Fruit fly (Drosophila melanogaster): ENCODE data around the gene PRL-1.
A peak's percentile ranks its signal among the peaks of the same experiment; 100 is the strongest.

Gene PRL-1

DNA sequence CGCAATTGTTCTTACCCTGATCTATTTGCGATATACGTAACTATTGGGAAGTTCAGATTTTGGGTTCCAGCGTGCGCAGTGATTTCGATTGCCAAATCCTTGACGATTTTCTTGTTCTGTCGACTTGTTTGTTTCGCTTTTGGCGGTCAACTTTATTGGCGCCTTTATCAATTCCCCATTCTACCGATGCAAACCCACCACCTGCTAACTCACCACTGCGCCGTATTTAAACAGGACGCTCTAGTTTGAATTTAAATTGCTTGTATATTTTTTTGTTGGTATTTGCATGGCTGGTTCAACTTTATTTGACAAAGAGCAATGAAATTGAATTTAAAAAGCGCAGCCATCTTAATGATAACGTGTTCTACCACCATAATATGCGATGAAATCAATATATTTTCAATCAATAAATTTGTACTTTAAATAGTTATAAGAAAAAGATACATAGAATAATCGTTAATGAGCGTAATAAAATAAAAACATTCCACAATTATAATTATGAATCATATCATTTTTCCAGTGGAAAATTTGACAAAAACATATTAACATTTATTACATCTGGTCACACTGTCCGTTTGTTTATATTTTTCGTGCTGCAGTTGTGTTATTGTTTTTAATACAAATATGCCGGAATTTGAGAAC is 4.3 kb upstream of the PRL-1 start, which contains the start of the genes twe and CG4935:
Gene twe (minus strand): TSS at position 302 of the 642 bp plus-strand sequence.
Gene CG4935 (plus strand): TSS at position 566 of the 642 bp plus-strand sequence.
- TF ChIP-seq CG14655 (GFP tag; optimal IDR thresholded peaks at IDR 0.05) (no peak), EcR (GFP tag; optimal IDR thresholded peaks at IDR 0.05) (no peak), CG10348 (GFP tag; IDR thresholded peaks at IDR 0.05) (no peak), CG34367 (tag; optimal IDR thresholded peaks at IDR 0.05) (no peak), CG17806 (tag; optimal IDR thresholded peaks at IDR 0.05) (no peak), D1 (tag; optimal IDR thresholded peaks at IDR 0.05) (no peak), CG13204 (GFP tag; optimal IDR thresholded peaks at IDR 0.05) (no peak), CG9948 (tag; optimal IDR thresholded peaks at IDR 0.05) (no peak), rn (GFP tag; IDR thresholded peaks at IDR 0.05) (no peak)

- TF ChIP-seq fd96Ca (GFP tag; IDR thresholded peaks at IDR 0.05) (no peak), CG9948 (tag; optimal IDR thresholded peaks at IDR 0.05) (no peak), D1 (tag; optimal IDR thresholded peaks at IDR 0.05) (no peak), Pif1A (GFP tag; optimal IDR thresholded peaks at IDR 0.05) (no peak), Snoo (tag; optimal IDR thresholded peaks at IDR 0.05) (no peak), Ets98B (GFP tag; IDR thresholded peaks at IDR 0.05) (no peak), CG34367 (tag; optimal IDR thresholded peaks at IDR 0.05) (no peak), CG12605 (GFP tag; IDR thresholded peaks at IDR 0.05) (no peak), CG17806 (tag; optimal IDR thresholded peaks at IDR 0.05) (no peak), CG15710 (tag; optimal IDR thresholded peaks at IDR 0.05) (no peak), CG8301 (tag; optimal IDR thresholded peaks at IDR 0.05) (no peak), Pif1B (GFP tag; optimal IDR thresholded peaks at IDR 0.05) (no peak), EcR (GFP tag; optimal IDR thresholded peaks at IDR 0.05) (no peak), CG8159 (tag; optimal IDR thresholded peaks at IDR 0.05) (no peak), CG32121 (GFP tag; IDR thresholded peaks at IDR 0.05) (no peak), CG14655 (GFP tag; optimal IDR thresholded peaks at IDR 0.05) (no peak), rn (GFP tag; IDR thresholded peaks at IDR 0.05) (no peak), CG4496 (GFP tag; IDR thresholded peaks at IDR 0.05) (no peak), CG10348 (GFP tag; IDR thresholded peaks at IDR 0.05) (no peak)
Measured at dm6 chr2L:16256118-16256435, 1.3 kb downstream of the PRL-1 start.

dm6 chr2L:16255232-16256117 is 1.9 kb downstream of the PRL-1 start:
- no peak for TF ChIP-seq D1 (tag; optimal IDR thresholded peaks at IDR 0.05)
- peak; percentile 12 for TF ChIP-seq CG15710 (tag; optimal IDR thresholded peaks at IDR 0.05)
- peak; percentile 34 for TF ChIP-seq CG34367 (tag; optimal IDR thresholded peaks at IDR 0.05)
- peak; percentile 98 for TF ChIP-seq EcR (GFP tag; optimal IDR thresholded peaks at IDR 0.05)
- no peak for TF ChIP-seq fd96Ca (GFP tag; IDR thresholded peaks at IDR 0.05)
- TF ChIP-seq CG4496 (GFP tag; IDR thresholded peaks at IDR 0.05): no peak
- no peak for TF ChIP-seq CG10348 (GFP tag; IDR thresholded peaks at IDR 0.05)
- peak; percentile 13 for TF ChIP-seq CG13204 (GFP tag; optimal IDR thresholded peaks at IDR 0.05)
- no peak for TF ChIP-seq CG32121 (GFP tag; IDR thresholded peaks at IDR 0.05)
- peak; percentile 50 for TF ChIP-seq gl (tag; optimal IDR thresholded peaks at IDR 0.05)
- no peak for TF ChIP-seq Ets98B (GFP tag; IDR thresholded peaks at IDR 0.05)
- peak; percentile 24 for TF ChIP-seq CG8159 (tag; optimal IDR thresholded peaks at IDR 0.05)
- TF ChIP-seq CG14655 (GFP tag; optimal IDR thresholded peaks at IDR 0.05): no peak
- TF ChIP-seq CG17806 (tag; optimal IDR thresholded peaks at IDR 0.05): no peak
- no peak for TF ChIP-seq CG12605 (GFP tag; IDR thresholded peaks at IDR 0.05)
- TF ChIP-seq Pif1B (GFP tag; optimal IDR thresholded peaks at IDR 0.05): no peak

DNA sequence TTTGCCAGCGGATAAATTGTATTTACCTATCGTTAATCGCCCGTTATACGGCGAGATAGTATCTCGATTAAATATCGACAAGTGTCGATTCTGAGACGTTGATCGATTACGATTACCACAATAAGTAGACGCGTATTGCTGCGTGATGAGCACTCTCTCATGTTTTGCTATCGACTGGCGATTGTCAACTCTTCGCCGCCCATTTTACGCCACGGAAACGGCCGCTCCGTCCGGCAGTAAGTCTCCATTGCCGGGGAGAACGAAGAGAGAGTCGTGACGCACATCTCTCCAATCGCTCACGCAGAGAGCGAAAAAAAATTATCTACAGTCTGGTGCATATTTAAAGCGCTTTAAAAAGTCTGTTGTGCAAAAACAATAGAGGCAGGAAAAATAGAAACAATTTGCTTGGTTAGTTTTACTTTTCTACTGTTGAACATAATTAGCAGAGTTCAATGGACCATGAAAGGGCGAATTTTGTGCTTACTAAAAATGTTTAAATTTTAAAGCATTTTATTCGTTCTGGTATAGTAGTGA is 5.7 kb downstream of the PRL-1 start, which contains the start of gene CG46309:
Gene CG46309 (minus strand): TSS at position 191 of the 534 bp plus-strand sequence.
- TF ChIP-seq CG32121 (GFP tag; IDR thresholded peaks at IDR 0.05) (no peak), Snoo (tag; optimal IDR thresholded peaks at IDR 0.05) (peak; percentile 1), CG12605 (GFP tag; IDR thresholded peaks at IDR 0.05) (no peak), CG13204 (GFP tag; optimal IDR thresholded peaks at IDR 0.05) (no peak), CG15710 (tag; optimal IDR thresholded peaks at IDR 0.05) (no peak), Pif1A (GFP tag; optimal IDR thresholded peaks at IDR 0.05) (peak; percentile 34), CG17806 (tag; optimal IDR thresholded peaks at IDR 0.05) (peak; percentile 41), Pif1B (GFP tag; optimal IDR thresholded peaks at IDR 0.05) (no peak), CG8301 (tag; optimal IDR thresholded peaks at IDR 0.05) (peak; percentile 31)

- no peak for TF ChIP-seq Pif1B (GFP tag; optimal IDR thresholded peaks at IDR 0.05)
- TF ChIP-seq CG14655 (GFP tag; optimal IDR thresholded peaks at IDR 0.05): no peak
- TF ChIP-seq CG10348 (GFP tag; IDR thresholded peaks at IDR 0.05): no peak
- TF ChIP-seq fd96Ca (GFP tag; IDR thresholded peaks at IDR 0.05): no peak
Measured at dm6 chr2L:16241639-16242038, 15.8 kb downstream of the PRL-1 start, which contains the start of gene CG42818. Gene CG42818, plus strand, starts transcription at chr2L:16241939.

- TF ChIP-seq CG15710 (tag; optimal IDR thresholded peaks at IDR 0.05) (no peak), CG8159 (tag; optimal IDR thresholded peaks at IDR 0.05) (no peak), EcR (GFP tag; optimal IDR thresholded peaks at IDR 0.05) (no peak), CG32121 (GFP tag; IDR thresholded peaks at IDR 0.05) (no peak), Ets98B (GFP tag; IDR thresholded peaks at IDR 0.05) (no peak), CG17806 (tag; optimal IDR thresholded peaks at IDR 0.05) (no peak), CG8301 (tag; optimal IDR thresholded peaks at IDR 0.05) (no peak), CG12605 (GFP tag; IDR thresholded peaks at IDR 0.05) (no peak; the same call in 1 of the 2 replicates), Snoo (tag; optimal IDR thresholded peaks at IDR 0.05) (no peak), Pif1A (GFP tag; optimal IDR thresholded peaks at IDR 0.05) (no peak), Pif1B (GFP tag; optimal IDR thresholded peaks at IDR 0.05) (no peak), CG9948 (tag; optimal IDR thresholded peaks at IDR 0.05) (no peak), CG13204 (GFP tag; optimal IDR thresholded peaks at IDR 0.05) (no peak), CG4496 (GFP tag; IDR thresholded peaks at IDR 0.05) (no peak), D1 (tag; optimal IDR thresholded peaks at IDR 0.05) (no peak), rn (GFP tag; IDR thresholded peaks at IDR 0.05) (no peak), fd96Ca (GFP tag; IDR thresholded peaks at IDR 0.05) (no peak), gl (tag; optimal IDR thresholded peaks at IDR 0.05) (no peak), CG10348 (GFP tag; IDR thresholded peaks at IDR 0.05) (no peak), CG34367 (tag; optimal IDR thresholded peaks at IDR 0.05) (no peak)
Measured at dm6 chr2L:16234817-16235216, 22.6 kb downstream of the PRL-1 start.

Measured in whole organism, pupa.